Fruit fly (Drosophila melanogaster) whole organism, embryonic: ENCODE measurements around the gene Ipo9.

Experiments used
- Antp ChIP-seq: fragments of 200-800 bp; sonication (Bioruptor generic); optimal IDR thresholded peaks from 3 replicates; lab custom pipeline; 2016; ENCODE audit warnings: missing biosample characterization, missing genetic modification characterization
- Awh ChIP-seq: fragments of 200-800 bp; sonication (Bioruptor generic); IDR thresholded peaks from 2 replicates; pipeline ENCODE4, ENCODE4 v1.3.6; 2022; ENCODE audit warnings: missing biosample characterization, missing genetic modification characterization
- CG10431 ChIP-seq: fragments of 200-800 bp; sonication (Bioruptor generic); optimal IDR thresholded peaks from 3 replicates; lab custom pipeline; 2018; ENCODE audit warnings: missing biosample characterization, mild to moderate bottlenecking, missing genetic modification characterization
- CG10979 ChIP-seq: fragments of 200-800 bp; sonication (Bioruptor generic); optimal IDR thresholded peaks from 2 replicates; lab custom pipeline; 2018; ENCODE audit warnings: missing biosample characterization, mild to moderate bottlenecking, missing genetic modification characterization, moderate library complexity
- CG12769 ChIP-seq: fragments of 200-800 bp; sonication (Bioruptor generic); optimal IDR thresholded peaks from 2 replicates; lab custom pipeline; 2019; ENCODE audit warnings: missing biosample characterization, mild to moderate bottlenecking, missing genetic modification characterization, moderate library complexity
- CG13287 ChIP-seq: fragments of 200-800 bp; sonication (Bioruptor generic); IDR thresholded peaks from 2 replicates; pipeline ENCODE4 v1.3.6; 2022; ENCODE audit warnings: missing biosample characterization, missing genetic modification characterization; ENCODE audit not compliant: partially characterized antibody
- CG16779 ChIP-seq: fragments of 200-800 bp; sonication (Bioruptor generic); IDR thresholded peaks from 2 replicates; pipeline ENCODE4 v1.3.6; 2022; ENCODE audit warnings: missing biosample characterization, missing genetic modification characterization
- CG16813 ChIP-seq: fragments of 200-800 bp; sonication (Bioruptor generic); IDR thresholded peaks from 3 replicates; pipeline ENCODE4 v1.3.6; 2022; ENCODE audit warnings: missing biosample characterization, missing genetic modification characterization; ENCODE audit not compliant: partially characterized antibody
- CG16863 ChIP-seq: fragments of 200-800 bp; sonication (Bioruptor generic); optimal IDR thresholded peaks from 3 replicates; lab custom pipeline; 2016; ENCODE audit warnings: missing biosample characterization, missing genetic modification characterization
- CG17612 ChIP-seq: fragments of 200-800 bp; sonication (Bioruptor generic); IDR thresholded peaks from 2 replicates; pipeline ENCODE4 v1.3.6; 2022; ENCODE audit warnings: missing biosample characterization, missing genetic modification characterization
- CG18011 ChIP-seq: fragments of 200-800 bp; sonication (Bioruptor generic); optimal IDR thresholded peaks from 2 replicates; lab custom pipeline; 2017; ENCODE audit warnings: missing biosample characterization, missing genetic modification characterization, mild to moderate bottlenecking, moderate library complexity, missing genotype
- CG18262 ChIP-seq: fragments of 200-800 bp; optimal IDR thresholded peaks from 3 replicates; lab custom pipeline; 2019; ENCODE audit warnings: missing biosample characterization, mild to moderate bottlenecking, missing genetic modification characterization, moderate library complexity
- CG18619 ChIP-seq: fragments of 200-800 bp; sonication (Bioruptor generic); optimal IDR thresholded peaks from 3 replicates; lab custom pipeline; 2017; ENCODE audit warnings: missing biosample characterization, mild to moderate bottlenecking, missing genetic modification characterization
- CG33557 ChIP-seq: fragments of 200-800 bp; sonication (Bioruptor generic); optimal IDR thresholded peaks from 2 replicates; lab custom pipeline; 2019; ENCODE audit warnings: missing biosample characterization, mild to moderate bottlenecking, missing genetic modification characterization, moderate library complexity
- CG4854 ChIP-seq: fragments of 200-800 bp; sonication (Bioruptor generic); optimal IDR thresholded peaks from 2 replicates; lab custom pipeline; 2016; ENCODE audit warnings: missing biosample characterization, missing genetic modification characterization, inconsistent platforms
- CG8290 ChIP-seq, 3 experiments: fragments of 200-800 bp; sonication (Bioruptor generic); optimal IDR thresholded peaks; 2 replicates each; lab custom pipeline; 2016 to 2019; ENCODE audit warnings: missing biosample characterization in 3 of 3, missing genetic modification characterization in 3 of 3, mild to moderate bottlenecking in 2 of 3, moderate library complexity in 1 of 3
- Dbx ChIP-seq: fragments of 200-800 bp; sonication (Bioruptor generic); IDR thresholded peaks from 3 replicates; pipeline ENCODE4 v1.3.6; 2022; ENCODE audit warnings: missing biosample characterization, missing genetic modification characterization
- Dfd ChIP-seq, 2 experiments: fragments of >200 bp; optimal IDR thresholded peaks; 2 replicates each; lab custom pipeline; 2017; ENCODE audit warnings: missing biosample characterization in 2 of 2, missing genetic modification characterization in 2 of 2
- Doc3 ChIP-seq: fragments of 200-800 bp; sonication (Bioruptor generic); IDR thresholded peaks from 3 replicates; pipeline ENCODE4 v1.3.6; 2022; ENCODE audit warnings: missing biosample characterization, missing genetic modification characterization; ENCODE audit not compliant: partially characterized antibody
- Dp ChIP-seq: fragments of 200-800 bp; sonication (Bioruptor generic); optimal IDR thresholded peaks from 2 replicates; lab custom pipeline; 2018; ENCODE audit warnings: missing biosample characterization, mild to moderate bottlenecking, missing genetic modification characterization, moderate library complexity
- Dref ChIP-seq: fragments of 200-800 bp; sonication (Bioruptor generic); IDR thresholded peaks from 2 replicates; pipeline ENCODE4 v1.3.6; 2022; ENCODE audit warnings: missing biosample characterization, missing genetic modification characterization
- Drgx ChIP-seq: fragments of 200-800 bp; sonication (Bioruptor generic); IDR thresholded peaks from 2 replicates; pipeline ENCODE4 v1.3.6; 2022; ENCODE audit warnings: missing biosample characterization, missing genetic modification characterization
- Ets97D ChIP-seq: fragments of 200-800 bp; sonication (Bioruptor generic); optimal IDR thresholded peaks from 3 replicates; lab custom pipeline; 2016; ENCODE audit warnings: missing biosample characterization, missing genetic modification characterization
- Fer1 ChIP-seq: fragments of 200-800 bp; sonication (Bioruptor generic); optimal IDR thresholded peaks from 2 replicates; lab custom pipeline; 2017; ENCODE audit warnings: missing biosample characterization, mild to moderate bottlenecking, missing genetic modification characterization
- Nf-YB ChIP-seq: fragments of 200-800 bp; sonication (Bioruptor generic); optimal IDR thresholded peaks from 3 replicates; lab custom pipeline; 2019; ENCODE audit warnings: missing biosample characterization, mild to moderate bottlenecking, missing genetic modification characterization, moderate library complexity
- NfI ChIP-seq: fragments of 200-800 bp; sonication (Bioruptor generic); optimal IDR thresholded peaks from 3 replicates; lab custom pipeline; 2018; ENCODE audit warnings: missing biosample characterization, mild to moderate bottlenecking, missing genetic modification characterization, moderate library complexity
- Rfx ChIP-seq: fragments of 200-800 bp; sonication (Bioruptor generic); IDR thresholded peaks from 2 replicates; pipeline ENCODE4 v1.3.6; 2022; ENCODE audit warnings: missing biosample characterization, missing genetic modification characterization
- bab2 ChIP-seq: fragments of 200-800 bp; sonication (Bioruptor generic); optimal IDR thresholded peaks from 2 replicates; lab custom pipeline; 2016; ENCODE audit warnings: missing biosample characterization, missing genetic modification characterization
- bsh ChIP-seq, 2 experiments: fragments of 200-800 bp; sonication (Bioruptor generic); optimal IDR thresholded peaks; 2 replicates each; lab custom pipeline; 2017 to 2018; ENCODE audit warnings: mild to moderate bottlenecking in 2 of 2, missing biosample characterization in 2 of 2, missing genetic modification characterization in 2 of 2, moderate library complexity in 1 of 2
- cad ChIP-seq: fragments of >200 bp; optimal IDR thresholded peaks from 2 replicates; lab custom pipeline; 2017; ENCODE audit warnings: missing biosample characterization, missing genetic modification characterization
- chif ChIP-seq, 2 experiments: fragments of 200-800 bp; sonication (Bioruptor generic); optimal IDR thresholded peaks; 3 replicates each; lab custom pipeline; 2016; ENCODE audit warnings: missing biosample characterization in 2 of 2, missing genetic modification characterization in 2 of 2
- chn ChIP-seq: fragments of 200-800 bp; sonication (Bioruptor generic); optimal IDR thresholded peaks from 2 replicates; lab custom pipeline; 2016; ENCODE audit warnings: missing biosample characterization, missing genetic modification characterization
- gt ChIP-seq: fragments of 200-800 bp; sonication (Bioruptor generic); IDR thresholded peaks from 2 replicates; pipeline ENCODE4 v1.3.6; 2022; ENCODE audit warnings: missing biosample characterization, missing genetic modification characterization
- hkb ChIP-seq, 2 experiments: fragments of 200-800 bp in 1 of 2; fragments of >200 bp in 1 of 2; sonication (Bioruptor generic) in 1 of 2; IDR thresholded peaks in 1 of 2; optimal IDR thresholded peaks in 1 of 2; 2 replicates each; pipeline versions ENCODE4 v1.3.6 to Lab custom; 2017 to 2022; ENCODE audit warnings: missing biosample characterization in 1 of 2, missing genetic modification characterization in 1 of 2
- insv ChIP-seq, 2 experiments: fragments of 200-800 bp; sonication (Bioruptor generic); optimal IDR thresholded peaks; 3 replicates each; lab custom pipeline; 2016 to 2018; ENCODE audit warnings: missing biosample characterization in 2 of 2, missing genetic modification characterization in 2 of 2
- jigr1 ChIP-seq: fragments of 200-800 bp; sonication (Bioruptor generic); IDR thresholded peaks from 3 replicates; pipeline ENCODE4 v1.3.6; 2022; ENCODE audit warnings: missing biosample characterization, missing genetic modification characterization
- kah ChIP-seq: fragments of 200-800 bp; sonication (Bioruptor generic); optimal IDR thresholded peaks from 2 replicates; lab custom pipeline; 2018; ENCODE audit warnings: missing biosample characterization, mild to moderate bottlenecking, missing genetic modification characterization
- kay ChIP-seq: fragments of 200-800 bp; sonication (Bioruptor generic); optimal IDR thresholded peaks from 2 replicates; lab custom pipeline; 2016; ENCODE audit warnings: missing biosample characterization, missing genetic modification characterization
- knrl ChIP-seq: fragments of 200-800 bp; sonication (Bioruptor generic); IDR thresholded peaks from 3 replicates; pipeline ENCODE4 v1.3.6; 2022; ENCODE audit warnings: missing biosample characterization, missing genetic modification characterization; ENCODE audit not compliant: partially characterized antibody
- lbe ChIP-seq: fragments of 200-800 bp; sonication (Bioruptor generic); optimal IDR thresholded peaks from 2 replicates; lab custom pipeline; 2016; ENCODE audit warnings: missing biosample characterization, mild to moderate bottlenecking, missing genetic modification characterization
- oc ChIP-seq: fragments of 200-800 bp; sonication (Bioruptor generic); optimal IDR thresholded peaks from 2 replicates; lab custom pipeline; 2018; ENCODE audit warnings: missing biosample characterization, mild to moderate bottlenecking, missing genetic modification characterization, moderate library complexity
- otp ChIP-seq: fragments of 200-800 bp; sonication (Bioruptor generic); IDR thresholded peaks from 3 replicates; pipeline ENCODE4, ENCODE4 v1.3.6; 2022; ENCODE audit warnings: missing biosample characterization, missing genetic modification characterization
- ro ChIP-seq: fragments of 200-800 bp; sonication (Bioruptor generic); IDR thresholded peaks from 2 replicates; pipeline ENCODE4 v1.3.6; 2022; ENCODE audit warnings: missing biosample characterization, missing genetic modification characterization
- sens ChIP-seq: fragments of 200-800 bp; sonication (Bioruptor generic); peaks from one replicate; lab custom pipeline; 2016; ENCODE audit warnings: missing biosample characterization, missing genetic modification characterization
- sim ChIP-seq: fragments of 200-800 bp; sonication (Bioruptor generic); IDR thresholded peaks from 2 replicates; pipeline ENCODE4 v1.3.6; 2022; ENCODE audit warnings: missing biosample characterization, missing genetic modification characterization
- sob ChIP-seq: fragments of 200-800 bp; sonication (Bioruptor generic); IDR thresholded peaks from 2 replicates; pipeline ENCODE4 v1.3.6; 2022; ENCODE audit warnings: missing biosample characterization, missing genetic modification characterization
- sqz ChIP-seq: fragments of 200-800 bp; sonication (Bioruptor generic); optimal IDR thresholded peaks from 3 replicates; lab custom pipeline; 2018; ENCODE audit warnings: missing biosample characterization, mild to moderate bottlenecking, missing genetic modification characterization
- unc-4 ChIP-seq: fragments of 200-800 bp; sonication (Bioruptor generic); IDR thresholded peaks from 2 replicates; pipeline ENCODE4 v1.3.6; 2022; ENCODE audit warnings: missing biosample characterization, missing genetic modification characterization; ENCODE audit not compliant: partially characterized antibody
- vnd ChIP-seq: fragments of 200-800 bp; sonication (Bioruptor generic); IDR thresholded peaks from 3 replicates; pipeline ENCODE4 v1.3.6; 2022; ENCODE audit warnings: missing biosample characterization, missing genetic modification characterization; ENCODE audit not compliant: partially characterized antibody

Gene Ipo9

DNA sequence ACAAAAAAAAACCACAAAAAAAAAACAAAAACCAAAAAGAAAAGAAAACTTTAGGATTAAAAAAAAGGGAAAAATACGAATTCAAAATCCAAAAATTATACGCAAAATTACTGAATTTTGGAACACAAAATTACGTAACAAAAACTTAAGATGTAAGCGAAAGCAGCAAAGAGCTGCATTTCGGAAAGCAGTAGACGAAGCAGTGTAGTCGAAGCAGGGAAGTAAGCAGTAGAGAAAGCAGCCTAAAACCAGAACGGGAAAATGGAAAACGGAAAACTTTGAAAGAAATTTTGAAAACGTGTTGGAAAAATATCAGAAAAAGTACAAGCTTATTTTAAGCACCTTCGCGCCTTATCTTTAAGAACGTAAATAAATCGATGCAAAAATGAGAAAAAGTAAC, 9.4 kb upstream of the Ipo9 start (continued):
- TF ChIP-seq CG8290 (GFP tag; optimal IDR thresholded peaks at IDR 0.05; lab: Kevin White, UChicago) (peak; percentile 97), CG8290 (tag; optimal IDR thresholded peaks at IDR 0.05; lab: Kevin White, UChicago) (peak in 1 of 2 experiments; percentile 63), knrl (GFP tag; lab: Robert Waterston, UW) (0 out of 3 replicates have a peak, but pooled peaks have one; percentile 8), sqz (GFP tag; lab: Kevin White, UChicago) (no peak), CG10979 (no peak), CG18262 (tag; lab: Kevin White, UChicago) (no peak), chif (GFP tag; optimal IDR thresholded peaks at IDR 0.05; lab: Kevin White, UChicago) (no peak), vnd (GFP tag; lab: Robert Waterston, UW) (no peak), Ets97D (GFP tag; lab: Kevin White, UChicago) (peak; percentile 83), chn (no peak), Dfd (GFP tag; optimal IDR thresholded peaks at IDR 0.05; lab: Kevin White, UChicago) (peak in 1 of 2 experiments; percentile 88), Doc3 (GFP tag; lab: Robert Waterston, UW) (no peak), Rfx (GFP tag; lab: Robert Waterston, UW) (no peak), Awh (GFP tag; lab: Robert Waterston, UW) (no peak), NfI (no peak)

DNA sequence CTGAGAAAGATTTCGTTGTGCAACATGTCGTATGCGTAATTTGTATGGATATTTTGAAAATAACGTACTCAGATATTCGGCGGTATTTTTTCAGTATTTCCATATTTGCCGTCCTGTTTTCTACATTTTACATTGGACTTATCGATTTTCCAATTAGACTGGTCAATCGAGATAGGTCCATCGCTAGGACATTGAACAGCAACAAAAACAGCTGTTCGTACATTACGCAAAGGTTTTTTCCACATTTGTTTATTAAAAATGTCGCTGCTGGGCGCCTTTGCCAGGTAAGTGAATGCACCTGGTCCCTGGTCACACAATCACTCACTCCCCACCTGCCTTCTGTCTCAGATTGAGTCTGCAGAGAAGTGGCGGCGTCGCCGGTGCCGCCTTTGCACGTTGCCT, 4.6 kb upstream of the Ipo9 start, which contains the start of gene mRpL40:
mRpL40 (plus strand) TSS at position 186 of the 402 bp plus-strand sequence.
- TF ChIP-seq CG17612 (GFP tag; lab: Robert Waterston, UW): no peak
- TF ChIP-seq CG16813 (GFP tag; lab: Robert Waterston, UW): peak; percentile 45; the same call in 2 of the 3 replicates
- TF ChIP-seq Nf-YB: no peak
- no peak for TF ChIP-seq oc (tag; lab: Kevin White, UChicago)
- peak; percentile 67 for TF ChIP-seq Dp (GFP tag; lab: Kevin White, UChicago)
- no peak for TF ChIP-seq CG4854 (GFP tag; lab: Kevin White, UChicago)
- no peak for TF ChIP-seq Fer1 (GFP tag; lab: Kevin White, UChicago)
- 0 out of 3 replicates have a peak, but pooled peaks have one; percentile 14 for TF ChIP-seq vnd (GFP tag; lab: Robert Waterston, UW)
- TF ChIP-seq Dref (GFP tag; lab: Robert Waterston, UW): peak; percentile 78
- TF ChIP-seq CG12769 (tag; lab: Kevin White, UChicago): no peak
- TF ChIP-seq unc-4 (GFP tag; lab: Robert Waterston, UW): peak; percentile 49
- no peak for TF ChIP-seq ro (GFP tag; lab: Robert Waterston, UW)
- no peak for TF ChIP-seq otp (GFP tag; lab: Robert Waterston, UW)
- peak; percentile 32 for TF ChIP-seq sens
- TF ChIP-seq CG18011: no peak
- TF ChIP-seq hkb (optimal IDR thresholded peaks at IDR 0.05; lab: Kevin White, UChicago): no peak
- no peak for TF ChIP-seq hkb (GFP tag; IDR thresholded peaks at IDR 0.05; lab: Robert Waterston, UW)
- no peak for TF ChIP-seq CG10431
- no peak for TF ChIP-seq jigr1 (GFP tag; lab: Robert Waterston, UW)
- no peak for TF ChIP-seq Drgx (GFP tag; lab: Robert Waterston, UW)
- peak; percentile 4 to 95 for TF ChIP-seq insv (GFP tag; optimal IDR thresholded peaks at IDR 0.05; lab: Kevin White, UChicago)
- no peak for TF ChIP-seq kay (GFP tag; lab: Kevin White, UChicago)
- no peak for TF ChIP-seq CG33557
- no peak for TF ChIP-seq CG16779 (GFP tag; lab: Robert Waterston, UW)
- no peak for TF ChIP-seq bsh (GFP tag; optimal IDR thresholded peaks at IDR 0.05; lab: Kevin White, UChicago)
- TF ChIP-seq sim (GFP tag; lab: Robert Waterston, UW): no peak
- no peak for TF ChIP-seq kah
- TF ChIP-seq Antp (GFP tag; lab: Kevin White, UChicago): no peak
- TF ChIP-seq lbe (GFP tag; lab: Kevin White, UChicago): no peak
- TF ChIP-seq bab2 (GFP tag; lab: Kevin White, UChicago): no peak
- TF ChIP-seq Dbx (GFP tag; lab: Robert Waterston, UW): no peak
- TF ChIP-seq sob (GFP tag; lab: Robert Waterston, UW): no peak
- no peak for TF ChIP-seq cad (GFP tag; lab: Kevin White, UChicago)
- TF ChIP-seq gt (GFP tag; lab: Robert Waterston, UW): no peak
- no peak for TF ChIP-seq CG18619 (GFP tag; lab: Kevin White, UChicago)
- peak; percentile 57; the same call in 1 of the 3 replicates for TF ChIP-seq Doc3 (GFP tag; lab: Robert Waterston, UW)
- peak; percentile 73 for TF ChIP-seq CG13287 (GFP tag; lab: Robert Waterston, UW)
- TF ChIP-seq CG16863 (GFP tag; lab: Kevin White, UChicago): no peak
